Fruit fly (Drosophila melanogaster) whole organism, embryonic: Measurements from ENCODE around the gene CG10376.

Experiments used
- Adf1 ChIP-seq: fragments of 200-800 bp; sonication (Bioruptor generic); IDR thresholded peaks from 2 replicates; pipeline ENCODE4 v1.3.6; 2022; ENCODE audit warnings: missing biosample characterization, missing genetic modification characterization
- Aef1 ChIP-seq: fragments of 200-800 bp; sonication (Bioruptor generic); IDR thresholded peaks from 3 replicates; pipeline ENCODE4 v1.3.6; 2022; ENCODE audit warnings: missing biosample characterization, missing genetic modification characterization
- Bgb ChIP-seq: fragments of 200-800 bp; sonication (Bioruptor generic); IDR thresholded peaks from 2 replicates; pipeline ENCODE4 v1.3.6; 2022; ENCODE audit warnings: missing biosample characterization, missing genetic modification characterization; ENCODE audit not compliant: partially characterized antibody
- CG10147 ChIP-seq: fragments of 200-800 bp; sonication (Bioruptor generic); optimal IDR thresholded peaks from 2 replicates; lab custom pipeline; 2019; ENCODE audit warnings: missing biosample characterization, mild to moderate bottlenecking, missing genetic modification characterization, moderate library complexity
- CG10654 ChIP-seq: fragments of 200-800 bp; sonication (Bioruptor generic); optimal IDR thresholded peaks from 2 replicates; lab custom pipeline; 2016; ENCODE audit warnings: missing biosample characterization, missing genetic modification characterization
- CG11085 ChIP-seq: fragments of 200-800 bp; sonication (Bioruptor generic); IDR thresholded peaks from 2 replicates; pipeline ENCODE4 v1.3.6; 2022; ENCODE audit warnings: missing biosample characterization, missing genetic modification characterization
- CG12769 ChIP-seq: fragments of 200-800 bp; sonication (Bioruptor generic); optimal IDR thresholded peaks from 2 replicates; lab custom pipeline; 2019; ENCODE audit warnings: missing biosample characterization, mild to moderate bottlenecking, missing genetic modification characterization, moderate library complexity
- CG13424 ChIP-seq: fragments of 200-800 bp; sonication (Bioruptor generic); optimal IDR thresholded peaks from 2 replicates; lab custom pipeline; 2019; ENCODE audit warnings: missing biosample characterization, mild to moderate bottlenecking, missing genetic modification characterization, moderate library complexity
- CG1647 ChIP-seq: fragments of 200-800 bp; sonication (Bioruptor generic); optimal IDR thresholded peaks from 3 replicates; lab custom pipeline; 2016; ENCODE audit warnings: missing biosample characterization, missing genetic modification characterization
- CG32767 ChIP-seq: fragments of 200-800 bp; sonication (Bioruptor generic); IDR thresholded peaks from 2 replicates; pipeline ENCODE4 v1.3.6; 2022; ENCODE audit warnings: missing biosample characterization, missing genetic modification characterization
- CG33213 ChIP-seq: fragments of 200-800 bp; sonication (Bioruptor generic); optimal IDR thresholded peaks from 3 replicates; lab custom pipeline; 2016; ENCODE audit warnings: missing biosample characterization, missing genetic modification characterization
- CG4282 ChIP-seq: fragments of 200-800 bp; sonication (Bioruptor generic); optimal IDR thresholded peaks from 2 replicates; lab custom pipeline; 2016; ENCODE audit warnings: missing biosample characterization, missing genetic modification characterization
- CG4617 ChIP-seq: fragments of 200-800 bp; sonication (Bioruptor generic); optimal IDR thresholded peaks from 3 replicates; lab custom pipeline; 2016; ENCODE audit warnings: missing biosample characterization, missing genetic modification characterization, borderline replicate concordance
- CG7786 ChIP-seq: fragments of 200-800 bp; sonication (Bioruptor generic); optimal IDR thresholded peaks from 2 replicates; lab custom pipeline; 2016; ENCODE audit warnings: missing biosample characterization, missing genetic modification characterization
- CG8290 ChIP-seq, 3 experiments: fragments of 200-800 bp; sonication (Bioruptor generic); optimal IDR thresholded peaks; 2 replicates each; lab custom pipeline; 2016 to 2019; ENCODE audit warnings: missing biosample characterization in 3 of 3, missing genetic modification characterization in 3 of 3, mild to moderate bottlenecking in 2 of 3, moderate library complexity in 1 of 3
- CG8478 ChIP-seq: fragments of >200 bp; optimal IDR thresholded peaks from 2 replicates; lab custom pipeline; 2018
- CG8944 ChIP-seq: fragments of 200-800 bp; sonication (Bioruptor generic); optimal IDR thresholded peaks from 3 replicates; lab custom pipeline; 2016; ENCODE audit warnings: missing biosample characterization, missing genetic modification characterization
- CG9932 ChIP-seq: fragments of 200-800 bp; sonication (Bioruptor generic); IDR thresholded peaks from 2 replicates; pipeline ENCODE4 v1.3.6; 2022; ENCODE audit warnings: missing biosample characterization, missing genetic modification characterization
- Dbx ChIP-seq: fragments of 200-800 bp; sonication (Bioruptor generic); IDR thresholded peaks from 3 replicates; pipeline ENCODE4 v1.3.6; 2022; ENCODE audit warnings: missing biosample characterization, missing genetic modification characterization
- Dfd ChIP-seq, 2 experiments: fragments of >200 bp; optimal IDR thresholded peaks; 2 replicates each; lab custom pipeline; 2017; ENCODE audit warnings: missing biosample characterization in 2 of 2, missing genetic modification characterization in 2 of 2
- Drgx ChIP-seq: fragments of 200-800 bp; sonication (Bioruptor generic); IDR thresholded peaks from 2 replicates; pipeline ENCODE4 v1.3.6; 2022; ENCODE audit warnings: missing biosample characterization, missing genetic modification characterization
- ERR ChIP-seq: fragments of 200-800 bp; sonication (Bioruptor generic); optimal IDR thresholded peaks from 2 replicates; lab custom pipeline; 2016; ENCODE audit warnings: missing biosample characterization, missing genetic modification characterization
- HmgZ ChIP-seq: fragments of 200-800 bp; sonication (Bioruptor generic); optimal IDR thresholded peaks from 2 replicates; lab custom pipeline; 2018; ENCODE audit warnings: missing biosample characterization, mild to moderate bottlenecking, missing genetic modification characterization
- Hmr ChIP-seq: fragments of 200-800 bp; sonication (Bioruptor generic); optimal IDR thresholded peaks from 3 replicates; lab custom pipeline; 2017; ENCODE audit warnings: mild to moderate bottlenecking, missing biosample characterization, missing genetic modification reagents, missing genetic modification characterization
- Jarid2 ChIP-seq: fragments of 200-800 bp; sonication (Bioruptor generic); optimal IDR thresholded peaks from 3 replicates; lab custom pipeline; 2017; ENCODE audit warnings: mild to moderate bottlenecking, missing biosample characterization, missing genetic modification reagents, missing genetic modification characterization
- MBD-R2 ChIP-seq: fragments of 200-800 bp; sonication (Bioruptor generic); IDR thresholded peaks from 2 replicates; pipeline ENCODE4 v1.3.6; 2022; ENCODE audit warnings: missing biosample characterization, missing genetic modification characterization
- Meics ChIP-seq: fragments of 200-800 bp; sonication (Bioruptor generic); optimal IDR thresholded peaks from 2 replicates; lab custom pipeline; 2017; ENCODE audit warnings: missing biosample characterization, mild to moderate bottlenecking, missing genetic modification characterization
- NC2β ChIP-seq: fragments of 200-800 bp; sonication (Bioruptor generic); optimal IDR thresholded peaks from 2 replicates; lab custom pipeline; 2016; ENCODE audit warnings: missing biosample characterization, missing genetic modification characterization
- Nf-YA ChIP-seq: fragments of 200-800 bp; sonication (Bioruptor generic); IDR thresholded peaks from 2 replicates; pipeline ENCODE4 v1.3.6; 2022; ENCODE audit warnings: missing biosample characterization, missing genetic modification characterization
- Pdp1 ChIP-seq, 2 experiments: fragments of 200-800 bp; sonication (Bioruptor generic); optimal IDR thresholded peaks; 3 replicates each; lab custom pipeline; 2016; ENCODE audit warnings: missing biosample characterization in 2 of 2, missing genetic modification characterization in 2 of 2, mild to moderate bottlenecking in 1 of 2, moderate library complexity in 1 of 2
- bbx ChIP-seq: fragments of 200-800 bp; sonication (Bioruptor generic); IDR thresholded peaks from 2 replicates; pipeline ENCODE4 v1.3.6; 2022; ENCODE audit warnings: missing biosample characterization, missing genetic modification characterization; ENCODE audit not compliant: partially characterized antibody
- btn ChIP-seq: fragments of 200-800 bp; sonication (Bioruptor generic); optimal IDR thresholded peaks from 2 replicates; lab custom pipeline; 2016; ENCODE audit warnings: missing biosample characterization, missing genetic modification characterization
- crc ChIP-seq: fragments of 200-800 bp; sonication (Bioruptor generic); optimal IDR thresholded peaks from 2 replicates; lab custom pipeline; 2016; ENCODE audit warnings: missing biosample characterization, missing genetic modification characterization
- dati ChIP-seq: fragments of 200-800 bp; sonication (Bioruptor generic); IDR thresholded peaks from 2 replicates; pipeline ENCODE4 v1.3.6; 2022; ENCODE audit warnings: missing biosample characterization, missing genetic modification characterization
- disco-r ChIP-seq: fragments of 200-800 bp; sonication (Bioruptor generic); optimal IDR thresholded peaks from 2 replicates; lab custom pipeline; 2016; ENCODE audit warnings: missing biosample characterization, missing genetic modification characterization
- dm ChIP-seq: fragments of 200-800 bp; sonication (Bioruptor generic); optimal IDR thresholded peaks from 3 replicates; lab custom pipeline; 2016; ENCODE audit warnings: missing biosample characterization, missing genetic modification characterization
- dpn ChIP-seq, 2 experiments: fragments of 200-800 bp; sonication (Bioruptor generic); optimal IDR thresholded peaks; 3 replicates each; lab custom pipeline; 2016; ENCODE audit warnings: missing biosample characterization in 2 of 2, missing genetic modification characterization in 2 of 2
- emc ChIP-seq: fragments of 200-800 bp; sonication (Bioruptor generic); optimal IDR thresholded peaks from 2 replicates; lab custom pipeline; 2016; ENCODE audit warnings: missing biosample characterization, missing genetic modification characterization
- esg ChIP-seq: fragments of 200-800 bp; sonication (Bioruptor generic); conservative IDR thresholded peaks from 2 replicates; pipeline ENCODE4 v1.3.6; 2022; ENCODE audit warnings: missing biosample characterization, missing genetic modification characterization
- kay ChIP-seq: fragments of 200-800 bp; sonication (Bioruptor generic); optimal IDR thresholded peaks from 2 replicates; lab custom pipeline; 2016; ENCODE audit warnings: missing biosample characterization, missing genetic modification characterization
- maf-S ChIP-seq: fragments of 200-800 bp; sonication (Bioruptor generic); optimal IDR thresholded peaks from 2 replicates; lab custom pipeline; 2016; ENCODE audit warnings: missing biosample characterization, missing genetic modification characterization
- p53 ChIP-seq: fragments of 200-800 bp; sonication (Bioruptor generic); optimal IDR thresholded peaks from 2 replicates; lab custom pipeline; 2016; ENCODE audit warnings: missing biosample characterization, missing genetic modification characterization
- pb ChIP-seq: fragments of 200-800 bp; sonication (Bioruptor generic); optimal IDR thresholded peaks from 3 replicates; lab custom pipeline; 2016; ENCODE audit warnings: missing biosample characterization, missing genetic modification characterization
- phol ChIP-seq: fragments of 200-800 bp; sonication (Bioruptor generic); optimal IDR thresholded peaks from 3 replicates; lab custom pipeline; 2018; ENCODE audit warnings: missing biosample characterization, mild to moderate bottlenecking, missing genetic modification characterization, moderate library complexity
- pnt ChIP-seq: fragments of 200-800 bp; sonication (Bioruptor generic); optimal IDR thresholded peaks from 3 replicates; lab custom pipeline; 2016; ENCODE audit warnings: missing biosample characterization, missing genetic modification characterization
- sens ChIP-seq: fragments of 200-800 bp; sonication (Bioruptor generic); peaks from one replicate; lab custom pipeline; 2016; ENCODE audit warnings: missing biosample characterization, missing genetic modification characterization
- stwl ChIP-seq: fragments of 200-800 bp; sonication (Bioruptor generic); optimal IDR thresholded peaks from 3 replicates; lab custom pipeline; 2018; ENCODE audit warnings: missing biosample characterization, mild to moderate bottlenecking, missing genetic modification characterization, moderate library complexity
- sug ChIP-seq: fragments of 200-800 bp; optimal IDR thresholded peaks from 2 replicates; lab custom pipeline; 2019; ENCODE audit warnings: missing biosample characterization, mild to moderate bottlenecking, missing genetic modification characterization, moderate library complexity
- twi ChIP-seq: fragments of 200-800 bp; optimal IDR thresholded peaks from 2 replicates; lab custom pipeline; 2019; ENCODE audit warnings: missing biosample characterization, mild to moderate bottlenecking, missing genetic modification characterization, moderate library complexity
- yki ChIP-seq: fragments of >200 bp; optimal IDR thresholded peaks from 3 replicates; lab custom pipeline; 2018
- zfh1 ChIP-seq: fragments of 200-800 bp; sonication (Bioruptor generic); IDR thresholded peaks from 3 replicates; pipeline ENCODE4 v1.3.6; 2022; ENCODE audit warnings: missing biosample characterization, missing genetic modification characterization

CG10376 gene

DNA sequence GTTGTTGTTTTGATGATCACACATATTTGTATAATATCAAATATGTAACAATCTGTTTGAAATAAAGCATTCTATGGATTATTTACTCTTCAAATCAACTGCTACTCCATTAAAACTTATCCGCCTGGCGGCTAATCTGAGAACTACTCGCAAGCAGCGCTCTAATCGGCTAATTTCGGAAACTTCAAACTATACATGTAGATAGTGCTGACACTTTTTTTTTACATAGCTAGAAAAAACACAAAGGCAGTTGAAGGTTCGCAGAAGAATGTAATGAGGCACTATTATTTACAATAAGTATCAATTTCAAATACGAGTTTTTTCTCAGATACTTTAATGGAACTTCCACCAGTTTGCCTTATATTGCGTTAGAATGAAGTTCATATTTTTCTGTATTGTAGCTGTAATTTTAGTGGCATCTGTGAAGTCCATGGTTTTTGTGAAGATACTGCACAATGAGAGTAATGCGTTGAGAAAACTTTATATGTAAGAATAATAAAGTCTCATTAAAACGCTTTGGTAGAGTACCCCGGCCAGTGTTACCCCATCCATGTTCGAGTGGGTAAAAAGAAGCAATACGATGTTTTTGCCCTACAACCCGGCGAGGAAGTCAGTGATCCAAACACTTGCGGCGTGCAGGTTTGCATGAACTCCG lies 36.8 kb downstream of the CG10376 start (continued):
- TF ChIP-seq ERR (GFP tag; lab: Kevin White, UChicago) (no peak), Meics (peak; percentile 49), Aef1 (peak; percentile 47; the same call in 2 of the 3 replicates), CG8944 (GFP tag; lab: Kevin White, UChicago) (peak; percentile 20), CG4617 (peak; percentile 9), maf-S (GFP tag; lab: Kevin White, UChicago) (peak; percentile 45), disco-r (GFP tag; lab: Kevin White, UChicago) (peak; percentile 29), bbx (GFP tag; lab: Robert Waterston, UW) (0 out of 2 replicates have a peak, but pooled peaks have one; percentile 51), NC2β (GFP tag; lab: Kevin White, UChicago) (no peak), CG12769 (tag; lab: Kevin White, UChicago) (no peak), Bgb (GFP tag; lab: Robert Waterston, UW) (peak; percentile 65), dm (peak; percentile 25), dati (GFP tag; lab: Robert Waterston, UW) (no peak), CG32767 (GFP tag; lab: Robert Waterston, UW) (no peak), twi (tag; lab: Kevin White, UChicago) (no peak), Dfd (GFP tag; optimal IDR thresholded peaks at IDR 0.05; lab: Kevin White, UChicago) (no peak), emc (GFP tag; lab: Kevin White, UChicago) (peak; percentile 57), yki (lab: Kevin White, UChicago) (no peak), pb (peak; percentile 33), CG10147 (GFP tag; lab: Kevin White, UChicago) (no peak), MBD-R2 (GFP tag; lab: Robert Waterston, UW) (peak; percentile 52), zfh1 (peak; percentile 71; the same call in 2 of the 3 replicates), Jarid2 (GFP tag; lab: Kevin White, UChicago) (peak; percentile 49), Adf1 (0 out of 2 replicates have a peak, but pooled peaks have one; percentile 7), esg (no peak), Hmr (GFP tag; lab: Kevin White, UChicago) (peak; percentile 61), Pdp1 (GFP tag; optimal IDR thresholded peaks at IDR 0.05; lab: Kevin White, UChicago) (peak in 1 of 2 experiments; percentile 58), CG1647 (no peak), CG9932 (GFP tag; lab: Robert Waterston, UW) (peak; percentile 73), Nf-YA (GFP tag; lab: Robert Waterston, UW) (no peak), Dbx (GFP tag; lab: Robert Waterston, UW) (peak; percentile 71; the same call in 2 of the 3 replicates), dpn (GFP tag; optimal IDR thresholded peaks at IDR 0.05; lab: Kevin White, UChicago) (peak; percentile 45 to 57), sens (GFP tag; lab: Kevin White, UChicago) (peak; percentile 77), CG33213 (peak; percentile 90), HmgZ (peak; percentile 70), pnt (GFP tag; lab: Kevin White, UChicago) (peak; percentile 69), btn (peak; percentile 30), sug (no peak), Drgx (GFP tag; lab: Robert Waterston, UW) (no peak), CG7786 (GFP tag; lab: Kevin White, UChicago) (no peak), CG4282 (GFP tag; lab: Kevin White, UChicago) (no peak), phol (tag; lab: Kevin White, UChicago) (peak; percentile 56), crc (GFP tag; lab: Kevin White, UChicago) (no peak), CG10654 (GFP tag; lab: Kevin White, UChicago) (peak; percentile 24), stwl (tag; lab: Kevin White, UChicago) (peak; percentile 96), CG8290 (GFP tag; optimal IDR thresholded peaks at IDR 0.05; lab: Kevin White, UChicago) (peak; percentile 56), CG8290 (tag; optimal IDR thresholded peaks at IDR 0.05; lab: Kevin White, UChicago) (no peak), CG8478 (lab: Kevin White, UChicago) (no peak), kay (no peak), CG11085 (GFP tag; lab: Robert Waterston, UW) (peak; percentile 40; the same call in 1 of the 2 replicates), CG13424 (tag; lab: Kevin White, UChicago) (peak; percentile 10), p53 (GFP tag; lab: Kevin White, UChicago) (peak; percentile 62)
